Worm (Caenorhabditis elegans): ENCODE measurements around the gene F46G11.4.
A peak's percentile ranks its signal among the peaks of the same experiment; 100 is the strongest.

F46G11.4 gene

ce11 chrX:5772538-5773154 is 25.9 kb downstream of the F46G11.4 start:
- TF ChIP-seq ets-7 (tag; optimal IDR thresholded peaks at IDR 0.05) (no peak), tbx-37 (GFP tag; conservative IDR thresholded peaks at IDR 0.05) (no peak), sea-1 (GFP tag; conservative IDR thresholded peaks at IDR 0.05) (no peak), tbx-11 (GFP tag; IDR thresholded peaks at IDR 0.05) (no peak), hmbx-1 (tag; optimal IDR thresholded peaks at IDR 0.05) (no peak), F13C5.2 (tag; optimal IDR thresholded peaks at IDR 0.05) (no peak), ceh-13 (GFP tag; optimal IDR thresholded peaks at IDR 0.05) (no peak), pes-1 (GFP tag; IDR thresholded peaks at IDR 0.05) (no peak), flt-1 (GFP tag; IDR thresholded peaks at IDR 0.05) (no peak), scrt-1 (GFP tag; IDR thresholded peaks at IDR 0.05) (no peak), hnd-1 (tag; optimal IDR thresholded peaks at IDR 0.05) (no peak), ama-1 (optimal IDR thresholded peaks at IDR 0.05) (no peak), B0310.2 (tag; optimal IDR thresholded peaks at IDR 0.05) (no peak), tra-4 (tag; optimal IDR thresholded peaks at IDR 0.05) (no peak), hmg-4 (GFP tag; optimal IDR thresholded peaks at IDR 0.05) (no peak), ceh-36 (tag; optimal IDR thresholded peaks at IDR 0.05) (no peak), aly-1 (tag; optimal IDR thresholded peaks at IDR 0.05) (no peak)

- TF ChIP-seq hnd-1 (tag; optimal IDR thresholded peaks at IDR 0.05) (no peak), ceh-13 (GFP tag; optimal IDR thresholded peaks at IDR 0.05) (no peak), tra-4 (tag; optimal IDR thresholded peaks at IDR 0.05) (no peak), B0310.2 (tag; optimal IDR thresholded peaks at IDR 0.05) (no peak)
Observed at ce11 chrX:5770648-5771047, 27.9 kb downstream of the F46G11.4 start, which contains the start of gene C54H2.4. Gene C54H2.4 (minus strand): TSS chrX:5770748.

ce11 chrX:5764739-5765138 is 33.9 kb downstream of the F46G11.4 start:
- peak; percentile 70 for TF ChIP-seq hmg-4 (GFP tag; optimal IDR thresholded peaks at IDR 0.05)
- peak; percentile 50 for TF ChIP-seq aly-1 (tag; optimal IDR thresholded peaks at IDR 0.05)
- TF ChIP-seq sea-1 (GFP tag; conservative IDR thresholded peaks at IDR 0.05): no peak
- peak; percentile 24; the same call in 1 of the 2 replicates for TF ChIP-seq pes-1 (GFP tag; IDR thresholded peaks at IDR 0.05)

- TF ChIP-seq F13C5.2 (tag; optimal IDR thresholded peaks at IDR 0.05): peak; percentile 26
- TF ChIP-seq flt-1 (GFP tag; IDR thresholded peaks at IDR 0.05): 0 out of 2 replicates have a peak, but pooled peaks have one; percentile 4
- TF ChIP-seq tbx-11 (GFP tag; IDR thresholded peaks at IDR 0.05): no peak
- 0 out of 2 replicates have a peak, but pooled peaks have one; percentile 55 for TF ChIP-seq sea-1 (GFP tag; conservative IDR thresholded peaks at IDR 0.05)
- no peak; the same call in 1 of the 2 replicates for TF ChIP-seq pes-1 (GFP tag; IDR thresholded peaks at IDR 0.05)
- no peak for TF ChIP-seq hnd-1 (tag; optimal IDR thresholded peaks at IDR 0.05)
- TF ChIP-seq hmg-4 (GFP tag; optimal IDR thresholded peaks at IDR 0.05): peak; percentile 59
- no peak for TF ChIP-seq aly-1 (tag; optimal IDR thresholded peaks at IDR 0.05)
- TF ChIP-seq scrt-1 (GFP tag; IDR thresholded peaks at IDR 0.05): no peak
Observed at ce11 chrX:5763904-5764303, 34.7 kb downstream of the F46G11.4 start.

ce11 chrX:5763292-5763691 is 35.3 kb downstream of the F46G11.4 start, which contains the start of gene tag-294:
Gene tag-294 (minus strand): TSS chrX:5763392.
- no peak for TF ChIP-seq pes-1 (GFP tag; IDR thresholded peaks at IDR 0.05)
- TF ChIP-seq ceh-36 (tag; optimal IDR thresholded peaks at IDR 0.05): no peak
- TF ChIP-seq tra-4 (tag; optimal IDR thresholded peaks at IDR 0.05): no peak
- no peak for TF ChIP-seq sea-1 (GFP tag; conservative IDR thresholded peaks at IDR 0.05)
- no peak for TF ChIP-seq tbx-11 (GFP tag; IDR thresholded peaks at IDR 0.05)
- no peak for TF ChIP-seq hmg-4 (GFP tag; optimal IDR thresholded peaks at IDR 0.05)
- no peak for TF ChIP-seq hmbx-1 (tag; optimal IDR thresholded peaks at IDR 0.05)
- no peak for TF ChIP-seq F13C5.2 (tag; optimal IDR thresholded peaks at IDR 0.05)
- no peak for TF ChIP-seq B0310.2 (tag; optimal IDR thresholded peaks at IDR 0.05)
- no peak for TF ChIP-seq hnd-1 (tag; optimal IDR thresholded peaks at IDR 0.05)
- TF ChIP-seq scrt-1 (GFP tag; IDR thresholded peaks at IDR 0.05): no peak
- TF ChIP-seq ama-1 (optimal IDR thresholded peaks at IDR 0.05): no peak

ce11 chrX:5753141-5753540 is 45.4 kb downstream of the F46G11.4 start:
- TF ChIP-seq tbx-11 (GFP tag; IDR thresholded peaks at IDR 0.05): no peak
